Fruit fly (Drosophila melanogaster) whole organism, prepupa: ENCODE results near the gene ATPsyngamma.
A peak's percentile ranks its signal among the peaks of the same experiment; 100 is the strongest.

Experiments used
- Blimp-1 ChIP-seq: fragments of 200-800 bp; sonication (Bioruptor generic); optimal IDR thresholded peaks from 3 replicates; lab custom pipeline; 2017; ENCODE audit warnings: missing biosample characterization, missing genetic modification characterization, mild to moderate bottlenecking, moderate library complexity, missing genetic modification reagents
- CG10631 ChIP-seq: fragments of 200-800 bp; sonication (Bioruptor generic); optimal IDR thresholded peaks from 2 replicates; lab custom pipeline; 2016; ENCODE audit warnings: missing biosample characterization, missing genetic modification characterization
- CG10669 ChIP-seq: fragments of 200-800 bp; sonication (Bioruptor generic); optimal IDR thresholded peaks from 3 replicates; lab custom pipeline; 2018; ENCODE audit warnings: missing biosample characterization, mild to moderate bottlenecking, missing genetic modification characterization, moderate library complexity
- CG11294 ChIP-seq: fragments of 200-800 bp; sonication (Bioruptor generic); IDR thresholded peaks from 2 replicates; pipeline ENCODE4 v1.3.6; 2022; ENCODE audit warnings: missing biosample characterization, missing genetic modification characterization
- CG11762 ChIP-seq: fragments of 200-800 bp; sonication (Bioruptor generic); optimal IDR thresholded peaks from 3 replicates; lab custom pipeline; 2016; ENCODE audit warnings: missing biosample characterization, missing genetic modification characterization; ENCODE audit not compliant: insufficient read depth
- CG15336 ChIP-seq: fragments of 200-800 bp; sonication (Bioruptor generic); IDR thresholded peaks from 2 replicates; pipeline ENCODE4 v1.3.6; 2022; ENCODE audit warnings: missing biosample characterization, missing genetic modification characterization
- CG1621 ChIP-seq: fragments of 200-800 bp; sonication (Bioruptor generic); optimal IDR thresholded peaks from 3 replicates; lab custom pipeline; 2018; ENCODE audit warnings: missing biosample characterization, mild to moderate bottlenecking, missing genetic modification characterization
- CG31627 ChIP-seq: fragments of 200-800 bp; sonication (Bioruptor generic); optimal IDR thresholded peaks from 3 replicates; lab custom pipeline; 2016; ENCODE audit warnings: missing biosample characterization, missing genetic modification characterization
- CG3919 ChIP-seq: fragments of 200-800 bp; sonication (Bioruptor generic); optimal IDR thresholded peaks from 3 replicates; lab custom pipeline; 2016; ENCODE audit warnings: missing biosample characterization, missing genetic modification characterization
- CG4318 ChIP-seq: fragments of 200-800 bp; sonication (Bioruptor generic); optimal IDR thresholded peaks from 3 replicates; lab custom pipeline; 2017; ENCODE audit warnings: missing biosample characterization, mild to moderate bottlenecking, missing genetic modification characterization
- CG6163 ChIP-seq: fragments of 200-800 bp; sonication (Bioruptor generic); IDR thresholded peaks from 3 replicates; pipeline ENCODE4 v1.3.6; 2022; ENCODE audit warnings: missing biosample characterization, missing genetic modification characterization
- CG6792 ChIP-seq: fragments of 200-800 bp; sonication (Bioruptor generic); optimal IDR thresholded peaks from 3 replicates; lab custom pipeline; 2016; ENCODE audit warnings: missing biosample characterization, missing genetic modification characterization
- CG6808 ChIP-seq: fragments of 200-800 bp; sonication (Bioruptor generic); optimal IDR thresholded peaks from 3 replicates; lab custom pipeline; 2017; ENCODE audit warnings: missing biosample characterization, missing genetic modification characterization, mild to moderate bottlenecking, moderate library complexity, missing genetic modification reagents
- CG6854 ChIP-seq: fragments of 200-800 bp; sonication (Bioruptor generic); optimal IDR thresholded peaks from 2 replicates; lab custom pipeline; 2017; ENCODE audit warnings: missing biosample characterization, mild to moderate bottlenecking, missing genetic modification characterization
- CG8119 ChIP-seq: fragments of 200-800 bp; sonication (Bioruptor generic); IDR thresholded peaks from 3 replicates; pipeline ENCODE4 v1.3.6; 2022; ENCODE audit warnings: missing biosample characterization, missing genetic modification characterization
- CG8319 ChIP-seq: fragments of 200-800 bp; sonication (Bioruptor generic); optimal IDR thresholded peaks from 3 replicates; lab custom pipeline; 2016; ENCODE audit warnings: missing biosample characterization, missing genetic modification characterization
- CG8632 ChIP-seq: fragments of 200-800 bp; sonication (Bioruptor generic); optimal IDR thresholded peaks from 3 replicates; lab custom pipeline; 2016; ENCODE audit warnings: missing biosample characterization, missing genetic modification characterization
- CG9139 ChIP-seq: fragments of 200-800 bp; sonication (Bioruptor generic); optimal IDR thresholded peaks from 3 replicates; lab custom pipeline; 2017; ENCODE audit warnings: missing biosample characterization, mild to moderate bottlenecking, missing genetic modification characterization
- Eip75B ChIP-seq: fragments of 200-800 bp; sonication (Bioruptor generic); optimal IDR thresholded peaks from 3 replicates; lab custom pipeline; 2016; ENCODE audit warnings: missing biosample characterization, missing genetic modification characterization
- Eip78C ChIP-seq: fragments of 200-800 bp; sonication (Bioruptor generic); peaks from one replicate; lab custom pipeline; 2016; ENCODE audit warnings: missing biosample characterization, missing genetic modification characterization
- Eip93F ChIP-seq: fragments of 200-800 bp; sonication (Bioruptor generic); optimal IDR thresholded peaks from 2 replicates; lab custom pipeline; 2016; ENCODE audit warnings: missing biosample characterization, mild to moderate bottlenecking, missing genetic modification characterization
- Ets96B ChIP-seq: fragments of 200-800 bp; optimal IDR thresholded peaks from 2 replicates; lab custom pipeline; 2019; ENCODE audit warnings: missing biosample characterization, mild to moderate bottlenecking, missing genetic modification characterization, moderate library complexity
- Gug ChIP-seq: fragments of 200-800 bp; sonication (Bioruptor generic); IDR thresholded peaks from 2 replicates; pipeline ENCODE4 v1.3.6; 2022; ENCODE audit warnings: missing biosample characterization, missing genetic modification characterization
- Hr38 ChIP-seq: sonication (Bioruptor generic); optimal IDR thresholded peaks from 2 replicates; lab custom pipeline; 2016; ENCODE audit warnings: missing biosample characterization, missing genetic modification characterization
- Hr39 ChIP-seq: fragments of 200-800 bp; sonication (Bioruptor generic); optimal IDR thresholded peaks from 2 replicates; lab custom pipeline; 2016; ENCODE audit warnings: missing biosample characterization, missing genetic modification characterization
- Lpt ChIP-seq: fragments of 200-800 bp; sonication (Bioruptor generic); optimal IDR thresholded peaks from 3 replicates; lab custom pipeline; 2016; ENCODE audit warnings: missing biosample characterization, missing genetic modification characterization
- Met ChIP-seq: fragments of 200-800 bp; sonication (Bioruptor generic); optimal IDR thresholded peaks from 3 replicates; lab custom pipeline; 2016; ENCODE audit warnings: missing biosample characterization, missing genetic modification characterization
- OdsH ChIP-seq: fragments of 200-800 bp; sonication (Bioruptor generic); optimal IDR thresholded peaks from 3 replicates; lab custom pipeline; 2016; ENCODE audit warnings: missing biosample characterization, missing genetic modification characterization
- Smox ChIP-seq: fragments of 200-800 bp; sonication (Bioruptor generic); optimal IDR thresholded peaks from 3 replicates; lab custom pipeline; 2016; ENCODE audit warnings: missing biosample characterization, missing genetic modification characterization
- Sox102F ChIP-seq: fragments of 200-800 bp; sonication (Bioruptor generic); optimal IDR thresholded peaks from 2 replicates; lab custom pipeline; 2016; ENCODE audit warnings: missing biosample characterization, mild to moderate bottlenecking, missing genetic modification characterization
- Sox14 ChIP-seq: fragments of 200-800 bp; sonication (Bioruptor generic); optimal IDR thresholded peaks from 3 replicates; lab custom pipeline; 2016; ENCODE audit warnings: missing biosample characterization, missing genetic modification characterization
- achi ChIP-seq: fragments of 200-800 bp; sonication (Bioruptor generic); optimal IDR thresholded peaks from 3 replicates; lab custom pipeline; 2016; ENCODE audit warnings: missing biosample characterization, missing genetic modification characterization
- cyc ChIP-seq: fragments of 200-800 bp; sonication (Bioruptor generic); optimal IDR thresholded peaks from 3 replicates; lab custom pipeline; 2016; ENCODE audit warnings: missing biosample characterization, missing genetic modification characterization
- dsx ChIP-seq: fragments of 200-800 bp; optimal IDR thresholded peaks from 3 replicates; lab custom pipeline; 2019; ENCODE audit warnings: missing biosample characterization, mild to moderate bottlenecking, missing genetic modification characterization, moderate library complexity; ENCODE audit not compliant: poor library complexity, severe bottlenecking
- eg ChIP-seq: fragments of 200-800 bp; sonication (Bioruptor generic); IDR thresholded peaks from 3 replicates; pipeline ENCODE4 v1.3.6; 2022; ENCODE audit warnings: missing biosample characterization, missing genetic modification characterization
- esn ChIP-seq: fragments of 200-800 bp; sonication (Bioruptor generic); optimal IDR thresholded peaks from 2 replicates; lab custom pipeline; 2016; ENCODE audit warnings: missing biosample characterization, mild to moderate bottlenecking, missing genetic modification characterization, moderate library complexity
- fd85E ChIP-seq: fragments of 200-800 bp; sonication (Bioruptor generic); optimal IDR thresholded peaks from 3 replicates; lab custom pipeline; 2016; ENCODE audit warnings: missing biosample characterization, missing genetic modification characterization
- fkh ChIP-seq: fragments of 200-800 bp; sonication (Bioruptor generic); optimal IDR thresholded peaks from 3 replicates; lab custom pipeline; 2017; ENCODE audit warnings: missing biosample characterization, mild to moderate bottlenecking, missing genetic modification characterization, moderate library complexity
- lz ChIP-seq: fragments of 200-800 bp; sonication (Bioruptor generic); optimal IDR thresholded peaks from 3 replicates; lab custom pipeline; 2016; ENCODE audit warnings: missing biosample characterization, missing genetic modification characterization
- net ChIP-seq: fragments of 200-800 bp; sonication (Bioruptor generic); optimal IDR thresholded peaks from 3 replicates; lab custom pipeline; 2016; ENCODE audit warnings: missing biosample characterization, missing genetic modification characterization
- salr ChIP-seq, 2 experiments: fragments of 200-800 bp; sonication (Bioruptor generic); optimal IDR thresholded peaks; 3 replicates each; lab custom pipeline; 2016 to 2018; ENCODE audit warnings: missing biosample characterization in 2 of 2, missing genetic modification characterization in 2 of 2, mild to moderate bottlenecking in 1 of 2
- ss ChIP-seq, 2 experiments: fragments of 200-800 bp; sonication (Bioruptor generic); optimal IDR thresholded peaks; 2 replicates in 1 of 2; 3 replicates in 1 of 2; lab custom pipeline; 2017 to 2018; ENCODE audit warnings: mild to moderate bottlenecking in 2 of 2, missing biosample characterization in 2 of 2, missing genetic modification characterization in 2 of 2, moderate library complexity in 1 of 2
- svp ChIP-seq: fragments of 200-800 bp; sonication (Bioruptor generic); peaks from one replicate; lab custom pipeline; 2016; ENCODE audit warnings: missing biosample characterization, missing genetic modification characterization
- vri ChIP-seq: fragments of 200-800 bp; sonication (Bioruptor generic); optimal IDR thresholded peaks from 3 replicates; lab custom pipeline; 2016; ENCODE audit warnings: missing biosample characterization, mild to moderate bottlenecking, missing genetic modification characterization

The ATPsyngamma gene

DNA sequence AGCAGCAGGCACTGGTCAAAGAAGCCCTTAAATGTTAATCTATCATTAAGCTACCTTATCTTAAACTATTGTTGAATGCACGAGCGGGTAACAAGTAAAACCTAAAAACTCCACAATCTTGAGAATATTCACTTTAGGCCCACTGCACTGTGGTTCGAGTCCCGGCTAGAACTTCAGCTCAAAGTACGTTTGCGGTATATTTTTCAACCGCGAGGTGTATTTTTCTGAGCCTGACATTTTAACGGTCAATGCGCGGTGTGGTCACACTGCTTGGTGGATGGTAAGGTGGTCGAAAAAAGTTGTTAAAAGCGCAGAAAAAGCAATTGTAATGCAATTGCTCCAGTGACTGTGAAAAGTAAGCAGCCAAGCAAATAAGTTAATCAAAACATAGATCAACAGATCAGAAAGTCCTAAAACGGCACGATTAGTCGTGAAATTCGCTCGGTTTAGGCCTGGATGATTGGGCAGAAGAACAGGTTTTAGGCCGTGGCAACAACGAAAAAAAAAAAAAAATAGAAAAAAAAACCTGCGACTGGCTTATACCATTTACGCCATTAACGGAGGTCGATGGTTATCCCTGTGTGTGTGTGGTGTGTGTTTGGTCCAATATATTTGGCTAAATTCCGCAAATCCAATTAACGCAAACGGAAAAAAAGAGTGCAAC is 23.3 kb downstream of the ATPsyngamma start, which contains the start of gene Kul (continued):
- TF ChIP-seq cyc (GFP tag; lab: Kevin White, UChicago) = peak; percentile 26
- no peak for TF ChIP-seq Smox (GFP tag; lab: Kevin White, UChicago)
- no peak for TF ChIP-seq CG11762 (GFP tag; lab: Kevin White, UChicago)
- TF ChIP-seq salr (GFP tag; optimal IDR thresholded peaks at IDR 0.05; lab: Kevin White, UChicago) = peak in 1 of 2 experiments; percentile 60
- TF ChIP-seq OdsH (GFP tag; lab: Kevin White, UChicago) = no peak
- no peak for TF ChIP-seq Eip93F (GFP tag; lab: Kevin White, UChicago)
- TF ChIP-seq CG11294 (GFP tag; lab: Robert Waterston, UW) = no peak
- no peak; the same call in 2 of the 3 replicates for TF ChIP-seq CG8119 (GFP tag; lab: Robert Waterston, UW)
- TF ChIP-seq vri (GFP tag; lab: Kevin White, UChicago) = no peak
- no peak for TF ChIP-seq CG15336
- TF ChIP-seq Hr39 (GFP tag; lab: Kevin White, UChicago) = no peak
- TF ChIP-seq CG31627 = peak; percentile 24
- TF ChIP-seq Gug = peak; percentile 15; the same call in 1 of the 2 replicates
- peak; percentile 27 for TF ChIP-seq Sox14 (GFP tag; lab: Kevin White, UChicago)
- TF ChIP-seq CG6808 (GFP tag; lab: Kevin White, UChicago) = peak; percentile 63
- TF ChIP-seq CG10669 (GFP tag; lab: Kevin White, UChicago) = peak; percentile 48
- peak; percentile 24 for TF ChIP-seq CG8319 (GFP tag; lab: Kevin White, UChicago)
- TF ChIP-seq svp (GFP tag; lab: Kevin White, UChicago) = no peak
- peak; percentile 55 for TF ChIP-seq net

DNA sequence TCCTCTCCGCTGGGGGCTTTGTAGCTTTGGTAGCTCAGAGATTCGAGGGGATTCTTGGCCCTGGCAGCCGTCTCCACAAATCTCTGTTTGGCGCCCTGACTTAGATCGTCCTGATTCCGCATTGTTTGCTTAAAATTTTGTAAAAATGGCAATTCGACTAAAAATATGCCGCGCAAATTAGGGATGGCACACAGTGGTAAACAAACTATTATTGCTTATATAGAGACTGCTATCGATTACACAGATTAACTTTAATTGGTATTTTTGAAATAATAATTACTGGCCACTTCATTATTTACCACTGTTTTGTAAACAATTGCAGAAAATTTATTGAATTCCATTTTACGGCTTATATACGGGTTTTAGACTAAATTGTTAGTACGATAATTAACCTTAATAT is 24.2 kb downstream of the ATPsyngamma start, which contains the start of the genes Naa40 and CG18731:
Gene Naa40 (minus strand): TSS at position 206 of the 400 bp plus-strand sequence.
Gene CG18731 (plus strand): TSS at position 283 of the 400 bp plus-strand sequence.
- no peak for TF ChIP-seq CG4318 (GFP tag; lab: Kevin White, UChicago)
- peak; percentile 90 for TF ChIP-seq fkh

DNA sequence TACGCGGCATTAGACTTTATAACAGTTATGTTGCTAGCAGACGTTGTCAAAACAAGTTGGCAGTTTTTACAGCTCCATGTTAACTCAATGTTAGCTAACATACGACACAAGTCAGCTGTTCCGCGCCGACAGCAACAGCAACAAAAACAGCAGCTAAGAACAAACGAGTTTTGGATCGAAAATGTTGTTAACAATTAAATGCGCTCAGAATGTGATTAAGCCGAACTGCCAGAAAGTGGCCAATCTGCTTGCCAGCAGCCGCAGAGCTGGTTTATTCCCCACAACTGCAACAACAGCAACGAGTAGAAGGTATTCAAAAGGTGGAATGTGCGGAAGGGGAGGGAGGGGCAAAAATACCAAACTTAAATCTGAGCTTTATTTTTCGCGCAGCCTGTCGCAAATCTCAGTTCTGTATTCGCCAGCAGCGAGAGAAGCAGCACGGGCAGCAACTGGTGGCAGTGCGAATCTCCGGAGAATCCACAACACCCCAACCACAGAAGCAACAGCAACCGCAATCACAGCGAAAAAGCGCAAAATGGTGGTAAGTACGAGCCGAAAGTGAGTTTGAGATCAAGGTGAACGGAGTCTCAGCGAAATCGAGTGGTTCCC is 25.8 kb downstream of the ATPsyngamma start, which contains the start of gene Pcd:
Gene Pcd (plus strand): TSS at position 116 of the 609 bp plus-strand sequence.
- no peak for TF ChIP-seq Hr38 (GFP tag; lab: Kevin White, UChicago)
- peak; percentile 1 for TF ChIP-seq esn (GFP tag; lab: Kevin White, UChicago)
- no peak for TF ChIP-seq Sox102F (GFP tag; lab: Kevin White, UChicago)
- 0 out of 3 replicates have a peak, but pooled peaks have one; percentile 15 for TF ChIP-seq eg (GFP tag; lab: Robert Waterston, UW)
- TF ChIP-seq Eip75B (GFP tag; lab: Kevin White, UChicago) = peak; percentile 2
- no peak for TF ChIP-seq CG6792 (GFP tag; lab: Kevin White, UChicago)
- peak; percentile 76 for TF ChIP-seq CG1621
- peak; percentile 87 for TF ChIP-seq svp (GFP tag; lab: Kevin White, UChicago)
- TF ChIP-seq Ets96B (tag; lab: Kevin White, UChicago) = no peak
- peak; percentile 45 for TF ChIP-seq Eip78C (GFP tag; lab: Kevin White, UChicago)
- TF ChIP-seq CG9139 = no peak
- TF ChIP-seq Blimp-1 (GFP tag; lab: Kevin White, UChicago) = no peak
- no peak for TF ChIP-seq Eip93F (GFP tag; lab: Kevin White, UChicago)
- TF ChIP-seq ss (GFP tag; optimal IDR thresholded peaks at IDR 0.05; lab: Kevin White, UChicago) = peak in 1 of 2 experiments; percentile 25
- no peak for TF ChIP-seq CG6163 (GFP tag; lab: Robert Waterston, UW)
- TF ChIP-seq net = no peak
- TF ChIP-seq CG6854 (GFP tag; lab: Kevin White, UChicago) = peak; percentile 67
- no peak for TF ChIP-seq lz (GFP tag; lab: Kevin White, UChicago)
- no peak for TF ChIP-seq Sox14 (GFP tag; lab: Kevin White, UChicago)
- no peak for TF ChIP-seq achi (GFP tag; lab: Kevin White, UChicago)
- TF ChIP-seq CG31627 = no peak
- peak; percentile 47 for TF ChIP-seq dsx
- TF ChIP-seq Met (GFP tag; lab: Kevin White, UChicago) = no peak
- no peak for TF ChIP-seq vri (GFP tag; lab: Kevin White, UChicago)
- TF ChIP-seq Lpt = no peak
- TF ChIP-seq Gug = no peak
- TF ChIP-seq CG10631 (GFP tag; lab: Kevin White, UChicago) = no peak
- TF ChIP-seq fd85E (GFP tag; lab: Kevin White, UChicago) = no peak
- no peak for TF ChIP-seq fkh
- TF ChIP-seq CG8319 (GFP tag; lab: Kevin White, UChicago) = no peak
- TF ChIP-seq CG6808 (GFP tag; lab: Kevin White, UChicago) = no peak
- no peak for TF ChIP-seq CG11762 (GFP tag; lab: Kevin White, UChicago)
- no peak for TF ChIP-seq CG3919 (GFP tag; lab: Kevin White, UChicago)
- no peak for TF ChIP-seq CG8632 (GFP tag; lab: Kevin White, UChicago)
- TF ChIP-seq cyc (GFP tag; lab: Kevin White, UChicago) = no peak
